Fruit fly (Drosophila melanogaster): ENCODE measurements around the gene Nmdar1.

Nmdar1 gene

DNA sequence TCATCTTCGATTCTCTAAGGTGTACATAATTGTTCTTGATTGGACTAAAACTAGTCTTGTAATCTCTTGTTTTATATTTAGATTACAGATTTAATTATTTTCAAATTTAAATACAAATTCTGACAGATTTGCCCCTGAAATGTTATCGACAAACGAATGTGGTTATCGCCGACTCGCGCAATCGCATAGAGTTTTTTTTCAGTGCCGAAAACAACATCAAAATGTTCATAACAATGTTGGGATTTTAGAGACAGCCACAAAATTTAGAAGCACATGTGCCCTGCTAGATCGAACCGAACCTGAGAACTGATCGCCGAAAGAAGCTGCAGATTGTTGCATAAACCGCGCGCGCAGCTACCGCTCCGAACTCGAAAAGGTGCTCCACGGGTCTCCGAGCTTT is 55.5 kb downstream of the Nmdar1 start, which contains the start of gene POLDIP2:
POLDIP2 (plus strand) TSS at position 160 of the 400 bp plus-strand sequence.
- TF ChIP-seq Clk (GFP tag; optimal IDR thresholded peaks at IDR 0.05) (no peak), Mnt (GFP tag; optimal IDR thresholded peaks at IDR 0.05) (peak; percentile 37)

DNA sequence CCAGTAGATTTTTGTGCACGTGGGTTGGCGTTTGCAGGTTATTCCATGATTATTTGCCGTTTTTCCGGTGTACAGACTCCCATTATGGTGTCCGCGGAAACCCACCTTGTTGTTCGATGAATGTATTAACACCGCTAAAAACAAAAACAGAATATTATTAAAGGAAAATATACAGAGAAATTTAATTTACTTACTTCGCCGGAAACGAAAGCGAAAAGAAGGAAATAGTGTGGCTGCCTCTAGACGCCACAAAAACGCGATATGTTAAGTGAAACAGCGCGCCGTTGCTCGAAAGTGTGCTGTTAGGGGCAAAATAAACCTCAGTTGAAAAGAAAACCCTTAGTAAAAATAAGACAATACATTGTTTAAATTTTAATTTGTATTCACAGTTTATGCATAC is 56.3 kb downstream of the Nmdar1 start, which contains the start of gene RpL35A:
RpL35A (minus strand) TSS at position 227 of the 400 bp plus-strand sequence.
- peak; percentile 59 for TF ChIP-seq pad (GFP tag; optimal IDR thresholded peaks at IDR 0.05)
- no peak for TF ChIP-seq Clk (GFP tag; optimal IDR thresholded peaks at IDR 0.05)
- TF ChIP-seq cnc (optimal IDR thresholded peaks at IDR 0.05), result no peak
- peak; percentile 70 for TF ChIP-seq Crg-1 (GFP tag; optimal IDR thresholded peaks at IDR 0.05)
- TF ChIP-seq CG5204 (GFP tag; optimal IDR thresholded peaks at IDR 0.05), result no peak
- TF ChIP-seq ovo (GFP tag; optimal IDR thresholded peaks at IDR 0.05), result peak; percentile 55
- TF ChIP-seq CG33017 (tag; optimal IDR thresholded peaks at IDR 0.05), result peak; percentile 83
- no peak for TF ChIP-seq kay (GFP tag; ENCODE audit: borderline replicate concordance)
- peak; percentile 79 for TF ChIP-seq CG12768 (GFP tag; optimal IDR thresholded peaks at IDR 0.05)
- TF ChIP-seq CG14711 (tag; optimal IDR thresholded peaks at IDR 0.05), result peak; percentile 67
- TF ChIP-seq CG11617 (GFP tag; optimal IDR thresholded peaks at IDR 0.05), result peak; percentile 86
- TF ChIP-seq CG7045 (GFP tag; optimal IDR thresholded peaks at IDR 0.05), result peak; percentile 69
- peak; percentile 92 for TF ChIP-seq Mnt (GFP tag; optimal IDR thresholded peaks at IDR 0.05)
- TF ChIP-seq cic (GFP tag; optimal IDR thresholded peaks at IDR 0.05), result peak; percentile 51
- TF ChIP-seq Hr96 (GFP tag; optimal IDR thresholded peaks at IDR 0.05), result peak; percentile 82
- TF ChIP-seq bab1 (GFP tag; optimal IDR thresholded peaks at IDR 0.05), result peak; percentile 85
- TF ChIP-seq CG7101 (tag; optimal IDR thresholded peaks at IDR 0.05), result peak; percentile 85
- no peak for TF ChIP-seq toe (GFP tag; optimal IDR thresholded peaks at IDR 0.05)
- TF ChIP-seq tj (GFP tag; optimal IDR thresholded peaks at IDR 0.05), result peak; percentile 52
- peak; percentile 73 for TF ChIP-seq CG1620 (GFP tag; optimal IDR thresholded peaks at IDR 0.05)

DNA sequence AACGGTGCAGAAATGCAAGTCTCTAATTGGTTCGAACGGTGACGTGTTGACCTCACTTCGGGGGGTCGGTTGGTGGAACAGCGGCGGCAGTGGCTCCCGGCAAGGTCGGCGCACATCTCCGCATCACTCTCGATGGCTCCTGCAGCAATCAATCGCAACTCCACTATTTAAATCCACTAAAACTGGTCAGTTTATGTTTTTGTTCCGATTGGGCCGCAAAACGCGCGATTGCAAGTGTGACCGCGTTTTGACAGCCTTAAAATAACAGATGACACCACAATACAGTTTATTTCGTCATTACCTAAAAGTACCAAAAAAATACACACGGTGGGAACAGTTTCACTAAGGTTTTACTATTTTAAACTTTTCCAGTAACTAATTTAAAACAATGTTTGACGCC is 58.6 kb downstream of the Nmdar1 start, which contains the start of gene PEK:
PEK (minus strand) TSS at position 273 of the 400 bp plus-strand sequence.
- TF ChIP-seq CG1620 (GFP tag; optimal IDR thresholded peaks at IDR 0.05) (no peak), Hr96 (GFP tag; optimal IDR thresholded peaks at IDR 0.05) (no peak), pad (GFP tag; optimal IDR thresholded peaks at IDR 0.05) (no peak), CG7045 (GFP tag; optimal IDR thresholded peaks at IDR 0.05) (no peak), CG11617 (GFP tag; optimal IDR thresholded peaks at IDR 0.05) (no peak), cic (GFP tag; optimal IDR thresholded peaks at IDR 0.05) (no peak), CG5204 (GFP tag; optimal IDR thresholded peaks at IDR 0.05) (no peak), CG14711 (tag; optimal IDR thresholded peaks at IDR 0.05) (peak; percentile 3), bab1 (GFP tag; optimal IDR thresholded peaks at IDR 0.05) (peak; percentile 60), Mnt (GFP tag; optimal IDR thresholded peaks at IDR 0.05) (peak; percentile 5), Clk (GFP tag; optimal IDR thresholded peaks at IDR 0.05) (no peak)

DNA sequence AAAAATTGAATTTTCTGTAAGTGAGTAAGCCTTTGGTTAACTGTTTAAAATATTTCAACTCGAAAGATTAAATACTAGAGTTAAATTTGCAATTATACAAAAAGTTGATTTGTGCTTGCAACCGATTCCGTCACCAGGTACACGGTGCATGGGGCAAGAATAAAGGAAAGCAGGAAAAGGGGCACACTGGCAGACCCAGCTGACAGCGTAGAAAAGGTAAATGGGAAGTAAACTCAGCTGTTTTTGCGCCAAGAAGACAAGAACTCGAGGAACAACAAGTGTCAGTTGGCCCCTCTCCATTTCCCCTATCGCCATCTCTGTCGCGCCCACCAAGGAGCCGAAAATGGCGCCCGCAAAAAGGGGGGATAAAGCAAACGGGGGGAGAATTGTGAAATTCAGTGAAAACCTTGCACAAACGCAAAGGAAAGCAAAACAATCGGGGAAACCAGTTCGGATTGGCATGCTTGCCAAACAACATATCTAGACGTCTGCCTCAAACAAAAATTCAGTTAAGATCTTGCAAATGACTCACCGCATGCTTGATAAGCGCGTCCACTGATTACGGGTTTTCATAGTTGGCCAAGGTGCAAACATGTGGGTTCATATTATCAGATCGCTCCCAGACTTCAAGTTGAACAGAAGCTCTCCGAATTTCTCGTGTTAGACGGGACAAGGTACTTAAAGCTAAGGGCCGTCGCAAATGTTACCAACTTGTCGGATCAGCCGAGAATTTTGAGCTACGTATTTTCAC is 59.8 kb downstream of the Nmdar1 start:
- peak; percentile 28 for TF ChIP-seq pad (GFP tag; optimal IDR thresholded peaks at IDR 0.05)
- TF ChIP-seq tj (GFP tag; optimal IDR thresholded peaks at IDR 0.05), result peak; percentile 66
- TF ChIP-seq CG1620 (GFP tag; optimal IDR thresholded peaks at IDR 0.05), result no peak

Data from whole organism, adult.